Worm (Caenorhabditis elegans) whole organism, L4 larva: ENCODE data around the gene Y57E12B.10.

ENCODE experiments used
- D1046.2 ChIP-seq: fragments of 200-800 bp; sonication (Bioruptor generic); IDR thresholded peaks from 2 replicates; pipeline ENCODE4 v1.3.6; 2022; ENCODE audit warnings: missing genetic modification characterization, missing compliant biosample characterization
- F26F4.8 ChIP-seq: fragments of 200-800 bp; sonication (Bioruptor generic); conservative IDR thresholded peaks from 2 replicates; pipeline ENCODE4 v1.3.6; 2022; ENCODE audit warnings: missing genetic modification characterization, missing compliant biosample characterization
- F37D6.2 ChIP-seq: sonication (generic microtip); optimal IDR thresholded peaks from 2 replicates; lab custom pipeline; 2016; ENCODE audit warnings: mild to moderate bottlenecking, missing genetic modification characterization, missing compliant biosample characterization
- F49E8.2 ChIP-seq: sonication (generic microtip); optimal IDR thresholded peaks from 2 replicates; lab custom pipeline; 2016; ENCODE audit warnings: missing compliant biosample characterization, mild to moderate bottlenecking, missing genetic modification characterization, borderline replicate concordance
- R02D3.7 ChIP-seq: fragments of 150-350 bp; sonication (generic microtip); optimal IDR thresholded peaks from 3 replicates; lab custom pipeline; 2014; ENCODE audit warnings: missing biosample characterization, missing genetic modification characterization
- Y5F2A.4 ChIP-seq: fragments of 200-800 bp; sonication (Bioruptor generic); optimal IDR thresholded peaks from 2 replicates; lab custom pipeline; 2018; ENCODE audit warnings: mild to moderate bottlenecking, missing genetic modification characterization, missing compliant biosample characterization
- aha-1 ChIP-seq: fragments of 150-350 bp; peaks from one replicate; lab custom pipeline; 2014; ENCODE audit warnings: missing biosample characterization, missing genetic modification characterization
- aly-2 ChIP-seq: sonication (generic microtip); optimal IDR thresholded peaks from 2 replicates; lab custom pipeline; 2018; ENCODE audit warnings: missing biosample characterization, missing genetic modification characterization
- ama-1 ChIP-seq: fragments of 150-350 bp; optimal IDR thresholded peaks from 2 replicates; lab custom pipeline; 2014; ENCODE audit warnings: inconsistent platforms, mixed read lengths
- arid-1 ChIP-seq: fragments of 200-800 bp; sonication (Bioruptor generic); conservative IDR thresholded peaks from 2 replicates; pipeline ENCODE4 v1.3.6; 2022; ENCODE audit warnings: missing genetic modification reagents, missing genetic modification characterization, missing compliant biosample characterization
- attf-4 ChIP-seq: sonication (generic microtip); optimal IDR thresholded peaks from 3 replicates; lab custom pipeline; 2017; ENCODE audit warnings: missing biosample characterization, missing genetic modification characterization
- ceh-20 ChIP-seq: fragments of 200-800 bp; sonication (Bioruptor generic); IDR thresholded peaks from 2 replicates; pipeline ENCODE4 v1.3.6; 2022; ENCODE audit warnings: missing genetic modification reagents, missing genetic modification characterization, missing compliant biosample characterization
- ceh-44 ChIP-seq: fragments of 200-800 bp; sonication (Bioruptor generic); IDR thresholded peaks from 2 replicates; pipeline ENCODE4 v1.3.6; 2022; ENCODE audit warnings: missing genetic modification reagents, missing genetic modification characterization, missing compliant biosample characterization
- ceh-62 ChIP-seq: sonication (generic microtip); optimal IDR thresholded peaks from 2 replicates; lab custom pipeline; 2017; ENCODE audit warnings: missing biosample characterization, missing genetic modification characterization
- ceh-82 ChIP-seq: sonication (generic microtip); optimal IDR thresholded peaks from 2 replicates; lab custom pipeline; 2017; ENCODE audit warnings: missing biosample characterization, missing genetic modification characterization
- ces-1 ChIP-seq: fragments of 150-350 bp; sonication (generic microtip); optimal IDR thresholded peaks from 4 replicates; lab custom pipeline; 2014; ENCODE audit warnings: missing biosample characterization, missing genetic modification reagents, missing genetic modification characterization
- ctbp-1 ChIP-seq: fragments of 200-800 bp; sonication (Bioruptor generic); IDR thresholded peaks from 2 replicates; pipeline ENCODE4 v1.3.6; 2022; ENCODE audit warnings: missing genetic modification reagents, missing genetic modification characterization, missing compliant biosample characterization
- daf-16 ChIP-seq, 3 experiments: sonication (generic microtip); optimal IDR thresholded peaks; 2 replicates each; lab custom pipeline; 2016 to 2017; ENCODE audit warnings: missing genetic modification characterization in 3 of 3, missing genetic modification reagents in 3 of 3, mild to moderate bottlenecking in 2 of 3, missing compliant biosample characterization in 2 of 3, missing biosample characterization in 1 of 3, moderate library complexity in 1 of 3
- daf-19 ChIP-seq: fragments of 200-800 bp; sonication (Bioruptor generic); conservative IDR thresholded peaks from 2 replicates; pipeline ENCODE4 v1.3.6; 2022; ENCODE audit warnings: missing genetic modification characterization, missing compliant biosample characterization
- daf-8 ChIP-seq: fragments of 200-800 bp; sonication (Bioruptor generic); IDR thresholded peaks from 2 replicates; pipeline ENCODE4 v1.3.6; 2022; ENCODE audit warnings: missing genetic modification characterization, missing compliant biosample characterization
- dmd-6 ChIP-seq: fragments of 200-800 bp; sonication (Bioruptor generic); IDR thresholded peaks from 2 replicates; pipeline ENCODE4 v1.3.6; 2022; ENCODE audit warnings: missing genetic modification reagents, missing genetic modification characterization, missing compliant biosample characterization
- dmd-9 ChIP-seq: fragments of 200-800 bp; sonication (Bioruptor generic); IDR thresholded peaks from 2 replicates; pipeline ENCODE4 v1.3.6; 2022; ENCODE audit warnings: missing genetic modification reagents, missing genetic modification characterization, missing compliant biosample characterization
- dpl-1 ChIP-seq: fragments of 150-350 bp; optimal IDR thresholded peaks from 2 replicates; lab custom pipeline; 2014; ENCODE audit warnings: missing biosample characterization, missing genetic modification reagents, missing genetic modification characterization
- dve-1 ChIP-seq: sonication (generic microtip); optimal IDR thresholded peaks from 2 replicates; lab custom pipeline; 2017; ENCODE audit warnings: antibody characterized with exemption, mild to moderate bottlenecking, missing genetic modification characterization, missing compliant biosample characterization; ENCODE audit not compliant: insufficient read depth
- egl-43 ChIP-seq: fragments of 200-800 bp; sonication (Bioruptor generic); IDR thresholded peaks from 2 replicates; pipeline ENCODE4 v1.3.6; 2022; ENCODE audit warnings: missing genetic modification reagents, missing genetic modification characterization, missing compliant biosample characterization
- gei-8 ChIP-seq: fragments of 200-800 bp; sonication (Bioruptor generic); optimal IDR thresholded peaks from 2 replicates; lab custom pipeline; 2018; ENCODE audit warnings: mild to moderate bottlenecking, missing genetic modification characterization, missing compliant biosample characterization
- hif-1 ChIP-seq, 2 experiments: sonication (generic microtip); optimal IDR thresholded peaks; 2 replicates each; lab custom pipeline; 2016 to 2017; ENCODE audit warnings: missing compliant biosample characterization in 2 of 2, missing genetic modification characterization in 2 of 2, missing genetic modification reagents in 2 of 2, missing genotype in 2 of 2, mild to moderate bottlenecking in 1 of 2
- jun-1 ChIP-seq: fragments of 150-350 bp; optimal IDR thresholded peaks from 2 replicates; lab custom pipeline; 2014; ENCODE audit warnings: missing biosample characterization, missing genetic modification reagents, missing genetic modification characterization
- lin-13 ChIP-seq: fragments of 150-350 bp; optimal IDR thresholded peaks from 2 replicates; lab custom pipeline; 2014; ENCODE audit warnings: missing biosample characterization, missing genetic modification reagents, missing genetic modification characterization
- lir-3 ChIP-seq: sonication (generic microtip); optimal IDR thresholded peaks from 2 replicates; lab custom pipeline; 2016; ENCODE audit warnings: mild to moderate bottlenecking, missing genetic modification characterization, missing compliant biosample characterization
- lsy-2 ChIP-seq, 2 experiments: fragments of 150-350 bp in 1 of 2; sonication (generic microtip) in 1 of 2; optimal IDR thresholded peaks; 2 replicates each; lab custom pipeline; 2014 to 2017; ENCODE audit warnings: missing biosample characterization in 2 of 2, missing genetic modification characterization in 2 of 2
- madf-5 ChIP-seq, 2 experiments: fragments of 200-800 bp; sonication (Bioruptor generic); IDR thresholded peaks; 2 replicates each; pipeline ENCODE4 v1.3.6; 2022; ENCODE audit warnings: missing compliant biosample characterization in 2 of 2, missing genetic modification characterization in 2 of 2
- madf-9 ChIP-seq: fragments of 200-800 bp; sonication (Bioruptor generic); conservative IDR thresholded peaks from 2 replicates; pipeline ENCODE4 v1.3.6; 2022; ENCODE audit warnings: missing genetic modification reagents, missing genetic modification characterization, missing compliant biosample characterization
- mdl-1 ChIP-seq, 2 experiments: fragments of 150-350 bp in 1 of 2; sonication (generic microtip) in 1 of 2; optimal IDR thresholded peaks; 2 replicates each; lab custom pipeline; 2014 to 2017; ENCODE audit warnings: missing biosample characterization in 2 of 2, missing genetic modification characterization in 2 of 2
- mes-2 ChIP-seq: sonication (generic microtip); optimal IDR thresholded peaks from 2 replicates; lab custom pipeline; 2016; ENCODE audit warnings: missing genotype, mild to moderate bottlenecking, missing genetic modification characterization, missing compliant biosample characterization; ENCODE audit not compliant: poor library complexity, severe bottlenecking
- mxl-2 ChIP-seq: fragments of 200-800 bp; sonication (Bioruptor generic); conservative IDR thresholded peaks from 2 replicates; pipeline ENCODE4 v1.3.6; 2022; ENCODE audit warnings: missing genetic modification reagents, missing genetic modification characterization, missing compliant biosample characterization
- nhr-25 ChIP-seq: sonication (generic microtip); optimal IDR thresholded peaks from 2 replicates; lab custom pipeline; 2017; ENCODE audit warnings: missing genetic modification characterization, mild to moderate bottlenecking, missing compliant biosample characterization, antibody characterized with exemption, moderate library complexity, borderline replicate concordance; ENCODE audit not compliant: insufficient read depth
- nhr-28 ChIP-seq: fragments of 150-350 bp; optimal IDR thresholded peaks from 2 replicates; lab custom pipeline; 2014; ENCODE audit warnings: missing biosample characterization, missing genetic modification characterization
- nhr-48 ChIP-seq: sonication (generic microtip); optimal IDR thresholded peaks from 2 replicates; lab custom pipeline; 2016; ENCODE audit warnings: mild to moderate bottlenecking, missing genetic modification characterization, missing compliant biosample characterization
- nhr-77 ChIP-seq: fragments of 150-350 bp; optimal IDR thresholded peaks from 2 replicates; lab custom pipeline; 2014; ENCODE audit warnings: missing biosample characterization, missing genetic modification characterization
- pha-4 ChIP-seq, 2 experiments: fragments of 150-350 bp in 1 of 2; fragments of 200-800 bp in 1 of 2; sonication (Bioruptor generic) in 1 of 2; IDR thresholded peaks in 1 of 2; optimal IDR thresholded peaks in 1 of 2; 2 replicates each; pipeline versions ENCODE4 v1.3.6 to Lab custom; 2014 to 2022; ENCODE audit warnings: missing genetic modification characterization in 2 of 2, missing genetic modification reagents in 2 of 2, missing biosample characterization in 1 of 2, missing compliant biosample characterization in 1 of 2
- pqm-1 ChIP-seq: sonication (generic microtip); optimal IDR thresholded peaks from 2 replicates; lab custom pipeline; 2017; ENCODE audit warnings: missing biosample characterization, missing genetic modification characterization
- sdz-12 ChIP-seq: fragments of 200-800 bp; sonication (Bioruptor generic); optimal IDR thresholded peaks from 2 replicates; lab custom pipeline; 2018; ENCODE audit warnings: mild to moderate bottlenecking, missing genetic modification characterization, missing compliant biosample characterization
- skn-1 ChIP-seq: fragments of 150-350 bp; optimal IDR thresholded peaks from 2 replicates; lab custom pipeline; 2014; ENCODE audit warnings: missing biosample characterization, missing genetic modification characterization
- snpc-4 ChIP-seq: fragments of 150-350 bp; optimal IDR thresholded peaks from 2 replicates; lab custom pipeline; 2014; ENCODE audit warnings: missing biosample characterization, missing genetic modification characterization
- tra-1 ChIP-seq: fragments of 200-800 bp; sonication (Bioruptor generic); IDR thresholded peaks from 2 replicates; pipeline ENCODE4 v1.3.6; 2022; ENCODE audit warnings: missing genetic modification reagents, missing genetic modification characterization, missing compliant biosample characterization
- unc-39 ChIP-seq: sonication (generic microtip); optimal IDR thresholded peaks from 2 replicates; lab custom pipeline; 2017; ENCODE audit warnings: missing biosample characterization, missing genetic modification characterization
- zag-1 ChIP-seq: fragments of 150-350 bp; optimal IDR thresholded peaks from 2 replicates; lab custom pipeline; 2014; ENCODE audit warnings: missing biosample characterization, missing genetic modification characterization
- zfp-2 ChIP-seq: sonication (generic microtip); optimal IDR thresholded peaks from 2 replicates; lab custom pipeline; 2016; ENCODE audit warnings: mild to moderate bottlenecking, missing genetic modification characterization, missing compliant biosample characterization

The Y57E12B.10 gene

DNA sequence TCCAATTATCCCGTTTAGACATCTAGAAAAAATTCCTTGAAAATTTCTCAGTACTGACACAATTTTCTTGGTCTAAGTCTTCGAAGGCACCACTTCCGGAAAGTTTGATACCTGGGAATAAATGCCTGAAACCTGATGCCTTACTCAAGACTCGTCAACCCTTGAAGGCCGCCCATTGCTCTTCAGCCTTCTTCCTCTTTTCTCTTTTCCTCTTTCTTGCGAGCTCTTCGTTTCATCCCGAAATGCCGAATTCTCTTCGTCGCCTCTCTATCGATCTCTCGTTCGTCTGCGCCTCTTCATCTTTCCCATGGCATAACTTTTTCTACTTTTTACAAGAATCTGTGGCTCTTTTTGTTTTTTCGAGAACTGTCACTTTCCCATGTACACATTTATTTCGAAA, 42.1 kb downstream of the Y57E12B.10 start (continued):
- TF ChIP-seq gei-8 (GFP tag; lab: Kevin White, UChicago) (no peak), mes-2 (tag; lab: Kevin White, UChicago) (peak; percentile 22), tra-1 (no peak), nhr-48 (tag; lab: Kevin White, UChicago) (no peak), dve-1 (no peak), hif-1 (tag; optimal IDR thresholded peaks at IDR 0.05; lab: Kevin White, UChicago) (no peak), nhr-25 (tag; lab: Kevin White, UChicago) (no peak), lsy-2 (tag; optimal IDR thresholded peaks at IDR 0.05; lab: Kevin White, UChicago) (no peak), zag-1 (tag; lab: Kevin White, UChicago) (no peak), ceh-44 (no peak), aha-1 (tag; lab: Kevin White, UChicago) (no peak), daf-8 (GFP tag; lab: Robert Waterston, UW) (no peak), mxl-2 (GFP tag; lab: Robert Waterston, UW) (no peak), F26F4.8 (GFP tag; lab: Robert Waterston, UW) (no peak), daf-16 (GFP tag; optimal IDR thresholded peaks at IDR 0.05; lab: Kevin White, UChicago) (no peak), daf-16 (tag; optimal IDR thresholded peaks at IDR 0.05; lab: Kevin White, UChicago) (no peak), ceh-20 (GFP tag; lab: Robert Waterston, UW) (0 out of 2 replicates have a peak, but pooled peaks have one; percentile 21), madf-9 (GFP tag; lab: Robert Waterston, UW) (no peak), ama-1 (lab: Kevin White, UChicago) (no peak), arid-1 (GFP tag; lab: Robert Waterston, UW) (no peak), mdl-1 (tag; optimal IDR thresholded peaks at IDR 0.05; lab: Kevin White, UChicago) (no peak), lin-13 (GFP tag; lab: Kevin White, UChicago) (no peak), aly-2 (tag; lab: Kevin White, UChicago) (no peak), madf-5 (GFP tag; IDR thresholded peaks at IDR 0.05; lab: Robert Waterston, UW) (no peak), ctbp-1 (GFP tag; lab: Robert Waterston, UW) (0 out of 2 replicates have a peak, but pooled peaks have one; percentile 30)

DNA sequence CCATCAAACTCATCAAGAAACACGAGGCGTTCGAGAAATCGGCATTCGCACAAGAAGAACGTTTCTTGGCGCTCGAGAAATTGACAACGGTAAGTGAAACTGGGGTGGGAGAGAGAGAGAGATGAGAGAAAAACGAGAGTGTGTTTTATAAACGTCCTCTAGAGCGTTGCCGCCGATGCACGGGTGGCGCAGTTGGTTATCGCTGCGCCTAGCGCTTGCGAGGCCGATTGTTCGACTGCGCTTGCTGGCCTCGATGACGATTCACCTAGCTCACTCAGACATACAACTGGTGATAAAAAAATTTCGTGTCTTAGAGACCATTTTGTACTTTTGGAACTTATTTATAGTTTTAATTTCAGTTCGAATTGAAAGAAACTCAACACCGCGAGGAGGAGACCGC, 47.0 kb downstream of the Y57E12B.10 start:
- TF ChIP-seq lsy-2 (tag; optimal IDR thresholded peaks at IDR 0.05; lab: Kevin White, UChicago), result peak in 1 of 2 experiments; percentile 49
- no peak for TF ChIP-seq snpc-4
- peak; percentile 32 for TF ChIP-seq pqm-1 (tag; lab: Kevin White, UChicago)
- TF ChIP-seq zfp-2, result no peak
- peak; percentile 55 for TF ChIP-seq F49E8.2 (tag; lab: Kevin White, UChicago)
- TF ChIP-seq dmd-9 (GFP tag; lab: Robert Waterston, UW), result peak; percentile 72
- peak; percentile 93 for TF ChIP-seq egl-43 (GFP tag; lab: Robert Waterston, UW)
- peak; percentile 65 for TF ChIP-seq nhr-77
- TF ChIP-seq dpl-1 (GFP tag; lab: Kevin White, UChicago), result peak; percentile 12
- peak; percentile 57 for TF ChIP-seq lir-3 (tag; lab: Kevin White, UChicago)
- TF ChIP-seq jun-1 (tag; lab: Kevin White, UChicago), result peak; percentile 48
- peak; percentile 86 for TF ChIP-seq sdz-12
- no peak for TF ChIP-seq R02D3.7
- no peak for TF ChIP-seq ces-1 (GFP tag; lab: Kevin White, UChicago)
- TF ChIP-seq ceh-62 (tag; lab: Kevin White, UChicago), result no peak
- TF ChIP-seq unc-39 (tag; lab: Kevin White, UChicago), result no peak
- peak; percentile 75 for TF ChIP-seq nhr-48 (tag; lab: Kevin White, UChicago)
- peak; percentile 20 for TF ChIP-seq nhr-28 (tag; lab: Kevin White, UChicago)
- no peak for TF ChIP-seq daf-8 (GFP tag; lab: Robert Waterston, UW)
- TF ChIP-seq pha-4 (GFP tag; IDR thresholded peaks at IDR 0.05; lab: Robert Waterston, UW), result peak; percentile 79
- TF ChIP-seq pha-4 (tag; optimal IDR thresholded peaks at IDR 0.05; lab: Kevin White, UChicago), result no peak
- TF ChIP-seq arid-1 (GFP tag; lab: Robert Waterston, UW), result peak; percentile 66
- no peak for TF ChIP-seq skn-1
- peak; percentile 57; the same call in 1 of the 2 replicates for TF ChIP-seq D1046.2 (GFP tag; lab: Robert Waterston, UW)
- TF ChIP-seq attf-4, result no peak
- TF ChIP-seq ceh-20 (GFP tag; lab: Robert Waterston, UW), result no peak; the same call in 1 of the 2 replicates
- peak; percentile 70 for TF ChIP-seq dmd-6
- no peak for TF ChIP-seq daf-19
- TF ChIP-seq F37D6.2 (tag; lab: Kevin White, UChicago), result peak; percentile 20
- TF ChIP-seq ceh-82, result no peak
- TF ChIP-seq Y5F2A.4 (GFP tag; lab: Kevin White, UChicago), result peak; percentile 76
